Fruit fly (Drosophila melanogaster) whole organism, wandering third instar larva: ENCODE data around the gene Btk.

Experiments
- Abd-B ChIP-seq: fragments of >200 bp; optimal IDR thresholded peaks from 2 replicates; lab custom pipeline; 2017; ENCODE audit warnings: missing biosample characterization, missing genetic modification characterization
- CG32264 ChIP-seq: fragments of 200-800 bp; sonication (Bioruptor generic); optimal IDR thresholded peaks from 2 replicates; lab custom pipeline; 2016; ENCODE audit warnings: missing biosample characterization, missing genetic modification characterization
- CrebA ChIP-seq: fragments of 200-800 bp; sonication (Bioruptor generic); optimal IDR thresholded peaks from 2 replicates; lab custom pipeline; 2016; ENCODE audit warnings: missing biosample characterization, mild to moderate bottlenecking, missing genetic modification characterization, borderline replicate concordance
- Dfd ChIP-seq: fragments of >200 bp; optimal IDR thresholded peaks from 2 replicates; lab custom pipeline; 2017; ENCODE audit warnings: missing biosample characterization, missing genetic modification characterization
- Dif ChIP-seq: fragments of 200-275, 200-300 bp; sonication (Bioruptor generic); optimal IDR thresholded peaks from 2 replicates; lab custom pipeline; 2018; ENCODE audit warnings: missing biosample characterization, missing genetic modification characterization; ENCODE audit not compliant: partially characterized antibody
- GATAd ChIP-seq: sonication (Bioruptor generic); optimal IDR thresholded peaks from 2 replicates; lab custom pipeline; 2016; ENCODE audit warnings: missing biosample characterization, missing genetic modification characterization
- HLH106 ChIP-seq: fragments of 200-800 bp; optimal IDR thresholded peaks from 3 replicates; lab custom pipeline; 2019; ENCODE audit warnings: missing biosample characterization, mild to moderate bottlenecking, missing genetic modification characterization, moderate library complexity
- Hnf4 ChIP-seq: fragments of 200-800 bp; sonication (Bioruptor generic); optimal IDR thresholded peaks from 2 replicates; lab custom pipeline; 2016; ENCODE audit warnings: missing biosample characterization, mild to moderate bottlenecking, missing genetic modification characterization
- Hr83 ChIP-seq: fragments of 200-300 bp; sonication (Bioruptor generic); optimal IDR thresholded peaks from 2 replicates; lab custom pipeline; 2016; ENCODE audit warnings: missing biosample characterization, mild to moderate bottlenecking, missing genetic modification characterization, moderate library complexity; ENCODE audit not compliant: poor library complexity, severe bottlenecking
- Jra ChIP-seq: sonication (Bioruptor generic); optimal IDR thresholded peaks from 2 replicates; lab custom pipeline; 2016; ENCODE audit warnings: missing biosample characterization, missing genetic modification characterization
- Myc ChIP-seq: fragments of >200 bp; optimal IDR thresholded peaks from 2 replicates; lab custom pipeline; 2017
- N ChIP-seq: fragments of >200 bp; optimal IDR thresholded peaks from 2 replicates; lab custom pipeline; 2018; ENCODE audit warnings: missing biosample characterization, missing external identifiers, missing genetic modification characterization
- OdsH ChIP-seq: fragments of 200-800 bp; sonication (Bioruptor generic); optimal IDR thresholded peaks from 2 replicates; lab custom pipeline; 2016; ENCODE audit warnings: missing biosample characterization, mild to moderate bottlenecking, missing genetic modification characterization
- Rel ChIP-seq, 2 experiments: fragments of 200-800 bp; sonication (Bioruptor generic) in 1 of 2; optimal IDR thresholded peaks; 2 replicates in 1 of 2; 3 replicates in 1 of 2; lab custom pipeline; 2016 to 2019; ENCODE audit warnings: mild to moderate bottlenecking in 2 of 2, missing biosample characterization in 2 of 2, missing genetic modification characterization in 2 of 2, moderate library complexity in 1 of 2
- Sp1 ChIP-seq: fragments of 200-800 bp; sonication (Bioruptor generic); optimal IDR thresholded peaks from 3 replicates; lab custom pipeline; 2019; ENCODE audit warnings: missing biosample characterization, mild to moderate bottlenecking, missing genetic modification characterization, moderate library complexity
- Vsx2 ChIP-seq: fragments of 200-300, 225-300 bp; sonication (Bioruptor generic); optimal IDR thresholded peaks from 2 replicates; lab custom pipeline; 2018; ENCODE audit warnings: missing biosample characterization, missing genetic modification characterization; ENCODE audit not compliant: partially characterized antibody
- br ChIP-seq: fragments of 200-800 bp; sonication (Bioruptor generic); optimal IDR thresholded peaks from 2 replicates; lab custom pipeline; 2016; ENCODE audit warnings: missing biosample characterization, missing genetic modification characterization
- brk ChIP-seq: fragments of 200-800 bp; sonication (Bioruptor generic); optimal IDR thresholded peaks from 2 replicates; lab custom pipeline; 2016; ENCODE audit warnings: missing biosample characterization, mild to moderate bottlenecking, missing genetic modification characterization
- dmrt93B ChIP-seq: fragments of 200-800 bp; sonication (Bioruptor generic); optimal IDR thresholded peaks from 2 replicates; lab custom pipeline; 2018; ENCODE audit warnings: missing biosample characterization, mild to moderate bottlenecking, missing genetic modification characterization
- ey ChIP-seq: fragments of 200-800 bp; sonication (Bioruptor generic); optimal IDR thresholded peaks from 2 replicates; lab custom pipeline; 2016; ENCODE audit warnings: missing biosample characterization, missing genetic modification characterization
- foxo ChIP-seq, 2 experiments: fragments of 200-800 bp; sonication (Bioruptor generic); optimal IDR thresholded peaks; 2 replicates in 1 of 2; 3 replicates in 1 of 2; lab custom pipeline; 2016 to 2017; ENCODE audit warnings: missing biosample characterization in 2 of 2, missing genetic modification characterization in 2 of 2
- fru ChIP-seq: fragments of 200-800 bp; sonication (Bioruptor generic); optimal IDR thresholded peaks from 3 replicates; lab custom pipeline; 2016; ENCODE audit warnings: missing biosample characterization, mild to moderate bottlenecking, missing genetic modification characterization
- h ChIP-seq: fragments of 200-800 bp; sonication (Bioruptor generic); optimal IDR thresholded peaks from 3 replicates; lab custom pipeline; 2016; ENCODE audit warnings: missing biosample characterization, mild to moderate bottlenecking, missing genetic modification characterization
- jim ChIP-seq: fragments of 175-275, 200-325 bp; sonication (Bioruptor generic); optimal IDR thresholded peaks from 2 replicates; lab custom pipeline; 2016; ENCODE audit warnings: missing biosample characterization, mild to moderate bottlenecking, missing genetic modification characterization
- lola ChIP-seq: fragments of >200 bp; optimal IDR thresholded peaks from 2 replicates; lab custom pipeline; 2017; ENCODE audit warnings: missing biosample characterization, missing genetic modification characterization
- psq ChIP-seq: fragments of 200-800 bp; sonication (Bioruptor generic); optimal IDR thresholded peaks from 3 replicates; lab custom pipeline; 2017; ENCODE audit warnings: missing biosample characterization, mild to moderate bottlenecking, missing genetic modification characterization, moderate library complexity
- sage ChIP-seq: fragments of 200-800 bp; sonication (Bioruptor generic); optimal IDR thresholded peaks from 2 replicates; lab custom pipeline; 2016; ENCODE audit warnings: missing biosample characterization, mild to moderate bottlenecking, missing genetic modification characterization
- sv ChIP-seq: fragments of 200-800 bp; sonication (Bioruptor generic); optimal IDR thresholded peaks from 3 replicates; lab custom pipeline; 2016; ENCODE audit warnings: missing biosample characterization, missing genetic modification characterization
- tai ChIP-seq: sonication (Bioruptor generic); optimal IDR thresholded peaks from 2 replicates; lab custom pipeline; 2016; ENCODE audit warnings: missing biosample characterization, missing genetic modification characterization
- usp ChIP-seq: fragments of >200 bp; optimal IDR thresholded peaks from 2 replicates; lab custom pipeline; 2017; ENCODE audit warnings: missing biosample characterization, missing genetic modification characterization
- woc ChIP-seq: sonication (Bioruptor generic); optimal IDR thresholded peaks from 2 replicates; lab custom pipeline; 2016; ENCODE audit warnings: missing biosample characterization, mild to moderate bottlenecking, missing genetic modification characterization

Gene Btk

dm6 chr2L:8290092-8290424, 10.8 kb downstream of the Btk start:
- TF ChIP-seq Rel (GFP tag; optimal IDR thresholded peaks at IDR 0.05; lab: Kevin White, UChicago) (no peak), Rel (tag; optimal IDR thresholded peaks at IDR 0.05; lab: Kevin White, UChicago) (no peak), Hr83 (no peak), Hnf4 (no peak), Myc (lab: Kevin White, UChicago) (no peak), tai (no peak), jim (GFP tag; lab: Kevin White, UChicago) (no peak), Sp1 (GFP tag; lab: Kevin White, UChicago) (no peak), sage (GFP tag; lab: Kevin White, UChicago) (no peak), br (no peak), h (GFP tag; lab: Kevin White, UChicago) (no peak), fru (GFP tag; lab: Kevin White, UChicago) (no peak), foxo (GFP tag; optimal IDR thresholded peaks at IDR 0.05; lab: Kevin White, UChicago) (no peak), Abd-B (GFP tag; lab: Kevin White, UChicago) (no peak), CG32264 (GFP tag; lab: Kevin White, UChicago) (no peak), dmrt93B (no peak), OdsH (no peak)

- TF ChIP-seq fru (GFP tag; lab: Kevin White, UChicago) (no peak), psq (GFP tag; lab: Kevin White, UChicago) (no peak), lola (GFP tag; lab: Kevin White, UChicago) (no peak), brk (GFP tag; lab: Kevin White, UChicago) (no peak), sv (GFP tag; lab: Kevin White, UChicago) (no peak), jim (GFP tag; lab: Kevin White, UChicago) (no peak)
Observed at dm6 chr2L:8289352-8290091, 11.4 kb downstream of the Btk start.

DNA sequence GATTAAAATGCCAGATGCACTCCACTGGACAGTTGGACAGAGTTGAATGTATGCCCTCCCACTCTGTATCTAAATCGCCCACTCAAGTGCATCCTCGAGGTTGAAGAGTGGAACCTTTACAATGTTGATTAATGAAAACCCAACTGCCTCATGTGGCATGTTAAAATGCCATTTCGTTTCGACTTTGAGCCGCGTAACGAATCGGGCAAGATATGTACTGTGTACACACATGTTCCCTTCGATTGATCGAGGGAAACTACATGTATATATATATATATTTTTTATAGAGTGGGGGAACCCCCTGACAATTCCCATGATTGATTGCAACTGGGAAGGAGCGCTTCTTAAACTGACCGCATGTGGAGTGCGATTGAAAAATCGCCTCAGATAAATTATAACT, 12.8 kb downstream of the Btk start:
- TF ChIP-seq Hnf4 (no peak), Dfd (GFP tag; lab: Kevin White, UChicago) (no peak), brk (GFP tag; lab: Kevin White, UChicago) (no peak), OdsH (no peak), usp (no peak), Rel (GFP tag; optimal IDR thresholded peaks at IDR 0.05; lab: Kevin White, UChicago) (no peak), Rel (tag; optimal IDR thresholded peaks at IDR 0.05; lab: Kevin White, UChicago) (no peak), Jra (GFP tag; lab: Kevin White, UChicago) (no peak), Vsx2 (GFP tag; lab: Kevin White, UChicago) (no peak), HLH106 (no peak), ey (GFP tag; lab: Kevin White, UChicago) (no peak), br (no peak), Sp1 (GFP tag; lab: Kevin White, UChicago) (no peak), N (no peak), GATAd (GFP tag; lab: Kevin White, UChicago) (no peak), Myc (lab: Kevin White, UChicago) (no peak), Dif (no peak), CrebA (GFP tag; lab: Kevin White, UChicago) (no peak), psq (GFP tag; lab: Kevin White, UChicago) (no peak), woc (GFP tag; lab: Kevin White, UChicago) (no peak)

- no peak for TF ChIP-seq lola (GFP tag; lab: Kevin White, UChicago)
- TF ChIP-seq Myc (lab: Kevin White, UChicago): no peak
- no peak for TF ChIP-seq sage (GFP tag; lab: Kevin White, UChicago)
- TF ChIP-seq ey (GFP tag; lab: Kevin White, UChicago): no peak
- no peak for TF ChIP-seq HLH106
Observed at dm6 chr2L:8286595-8286994, 14.3 kb downstream of the Btk start.
